Worm (Caenorhabditis elegans): ENCODE measurements around the gene fbxb-88.

Gene fbxb-88

ce11 chrII:4786181-4786580 is 41.5 kb downstream of the fbxb-88 start, which contains the start of gene msp-3:
TSS of gene msp-3 (minus strand) at chrII:4786281.
- TF ChIP-seq pag-3 (tag; optimal IDR thresholded peaks at IDR 0.05; ENCODE audit: borderline replicate concordance) = no peak
- TF ChIP-seq ceh-48 (tag; optimal IDR thresholded peaks at IDR 0.05) = no peak
- TF ChIP-seq gmeb-2 (tag; optimal IDR thresholded peaks at IDR 0.05) = no peak
- TF ChIP-seq pha-2 (tag; optimal IDR thresholded peaks at IDR 0.05) = no peak
- TF ChIP-seq ceh-19 (GFP tag; optimal IDR thresholded peaks at IDR 0.05) = no peak
- no peak for TF ChIP-seq T23F11.4 (GFP tag; optimal IDR thresholded peaks at IDR 0.05)

ce11 chrII:4784436-4784835 is 43.2 kb downstream of the fbxb-88 start, which contains the start of gene nep-12:
TSS of gene nep-12 (minus strand) at chrII:4784536.
- TF ChIP-seq tbx-2 (tag; optimal IDR thresholded peaks at IDR 0.05) (no peak), ceh-30 (tag; optimal IDR thresholded peaks at IDR 0.05) (no peak), Y22D7AL.16 (tag; optimal IDR thresholded peaks at IDR 0.05) (no peak), ahr-1 (tag; optimal IDR thresholded peaks at IDR 0.05) (no peak), fkh-6 (tag; optimal IDR thresholded peaks at IDR 0.05) (no peak), ceh-18 (tag; optimal IDR thresholded peaks at IDR 0.05) (no peak), dve-1 (tag; optimal IDR thresholded peaks at IDR 0.05) (no peak), ceh-48 (tag; optimal IDR thresholded peaks at IDR 0.05) (no peak), ama-1 (optimal IDR thresholded peaks at IDR 0.05) (no peak), ceh-6 (GFP tag; optimal IDR thresholded peaks at IDR 0.05) (no peak)

ce11 chrII:4779753-4780152 is 47.9 kb downstream of the fbxb-88 start:
- TF ChIP-seq elt-2 (tag; optimal IDR thresholded peaks at IDR 0.05) (no peak), elt-4 (tag; optimal IDR thresholded peaks at IDR 0.05) (no peak), ztf-16 (tag; optimal IDR thresholded peaks at IDR 0.05) (no peak), ceh-9 (tag; optimal IDR thresholded peaks at IDR 0.05) (no peak), nhr-11 (tag; optimal IDR thresholded peaks at IDR 0.05) (no peak), ceh-48 (tag; optimal IDR thresholded peaks at IDR 0.05) (no peak), Y22D7AL.16 (tag; optimal IDR thresholded peaks at IDR 0.05) (no peak), unc-86 (tag; optimal IDR thresholded peaks at IDR 0.05) (no peak), nhr-232 (tag; optimal IDR thresholded peaks at IDR 0.05) (no peak), F13H6.1 (tag; optimal IDR thresholded peaks at IDR 0.05) (no peak), ttx-3 (tag; optimal IDR thresholded peaks at IDR 0.05) (no peak), fkh-6 (tag; optimal IDR thresholded peaks at IDR 0.05) (no peak), nfya-1 (tag; optimal IDR thresholded peaks at IDR 0.05) (no peak), odd-2 (tag; optimal IDR thresholded peaks at IDR 0.05) (no peak), C08G9.2 (tag; optimal IDR thresholded peaks at IDR 0.05) (no peak), ceh-2 (tag; optimal IDR thresholded peaks at IDR 0.05) (no peak)

- TF ChIP-seq pax-1 (tag; optimal IDR thresholded peaks at IDR 0.05) (no peak), elt-2 (tag; optimal IDR thresholded peaks at IDR 0.05) (peak; percentile 68)
Observed at ce11 chrII:4776933-4777332, 50.8 kb downstream of the fbxb-88 start, which contains the start of gene F26G1.11. TSS of gene F26G1.11 (plus strand) at chrII:4777137.

Data from whole organism, late embryonic.